Worm (Caenorhabditis elegans) whole organism, early embryonic: ENCODE results near the gene best-16.

Experiments used
- ama-1 ChIP-seq: fragments of 150-350 bp; optimal IDR thresholded peaks from 2 replicates; lab custom pipeline; 2014
- ceh-13 ChIP-seq: fragments of 200-800 bp; sonication (Bioruptor generic); optimal IDR thresholded peaks from 2 replicates; lab custom pipeline; 2018; ENCODE audit warnings: mild to moderate bottlenecking, missing genetic modification characterization, missing compliant biosample characterization
- flt-1 ChIP-seq: fragments of 200-800 bp; sonication (Bioruptor generic); IDR thresholded peaks from 2 replicates; pipeline ENCODE4 v1.3.6; 2022; ENCODE audit warnings: missing genetic modification characterization, missing compliant biosample characterization
- hmg-4 ChIP-seq: fragments of 200-800 bp; sonication (Bioruptor generic); optimal IDR thresholded peaks from 2 replicates; lab custom pipeline; 2018; ENCODE audit warnings: mild to moderate bottlenecking, missing genetic modification characterization, missing compliant biosample characterization
- pes-1 ChIP-seq: fragments of 200-800 bp; sonication (Bioruptor generic); IDR thresholded peaks from 2 replicates; pipeline ENCODE4 v1.3.6; 2022; ENCODE audit warnings: missing genetic modification reagents, missing genetic modification characterization, missing compliant biosample characterization
- sea-1 ChIP-seq: fragments of 200-800 bp; sonication (Bioruptor generic); conservative IDR thresholded peaks from 2 replicates; pipeline ENCODE4 v1.3.6; 2022; ENCODE audit warnings: missing genetic modification characterization, missing compliant biosample characterization
- tra-4 ChIP-seq: sonication (generic microtip); optimal IDR thresholded peaks from 2 replicates; lab custom pipeline; 2017; ENCODE audit warnings: missing genetic modification characterization, missing compliant biosample characterization

ce11 chrIV:7230935-7231334 lies 35.3 kb upstream of the best-16 start, which contains the start of gene D2024.4:
- TF ChIP-seq flt-1 (GFP tag; lab: Robert Waterston, UW) (no peak), ama-1 (lab: Kevin White, UChicago) (no peak), ceh-13 (GFP tag; lab: Kevin White, UChicago) (no peak), sea-1 (GFP tag; lab: Robert Waterston, UW) (no peak), pes-1 (GFP tag; lab: Robert Waterston, UW) (no peak), tra-4 (tag; lab: Kevin White, UChicago) (no peak), hmg-4 (GFP tag; lab: Kevin White, UChicago) (no peak)
